Worm (Caenorhabditis elegans) whole organism, L1 larva: ENCODE measurements around the gene clec-25.

Experiments used
- C04F5.9 ChIP-seq: sonication (generic microtip); optimal IDR thresholded peaks from 2 replicates; lab custom pipeline; 2016; ENCODE audit warnings: missing genetic modification characterization, missing compliant biosample characterization
- C34B4.2 ChIP-seq: sonication (generic microtip); optimal IDR thresholded peaks from 2 replicates; lab custom pipeline; 2017; ENCODE audit warnings: mild to moderate bottlenecking, missing genetic modification characterization, missing compliant biosample characterization
- alr-1 ChIP-seq: fragments of 200-800 bp; sonication (Bioruptor generic); optimal IDR thresholded peaks from 2 replicates; lab custom pipeline; 2018; ENCODE audit warnings: borderline replicate concordance, mild to moderate bottlenecking, missing genetic modification characterization, missing compliant biosample characterization
- ama-1 ChIP-seq: fragments of 150-350 bp; optimal IDR thresholded peaks from 2 replicates; lab custom pipeline; 2014
- ceh-63 ChIP-seq: fragments of 200-800 bp; sonication (Bioruptor generic); optimal IDR thresholded peaks from 2 replicates; lab custom pipeline; 2018; ENCODE audit warnings: mild to moderate bottlenecking, missing genetic modification characterization, missing compliant biosample characterization
- ceh-90 ChIP-seq: sonication (generic microtip); optimal IDR thresholded peaks from 2 replicates; lab custom pipeline; 2016; ENCODE audit warnings: missing genetic modification characterization, missing compliant biosample characterization
- ces-1 ChIP-seq: fragments of 150-350 bp; optimal IDR thresholded peaks from 2 replicates; lab custom pipeline; 2014; ENCODE audit warnings: missing biosample characterization, missing genetic modification reagents, missing genetic modification characterization
- dsc-1 ChIP-seq: sonication (generic microtip); optimal IDR thresholded peaks from 2 replicates; lab custom pipeline; 2016; ENCODE audit warnings: mild to moderate bottlenecking, missing genetic modification characterization, missing compliant biosample characterization
- egl-27 ChIP-seq, 2 experiments: fragments of 150-350 bp in 1 of 2; sonication (generic microtip); optimal IDR thresholded peaks; 3 replicates each; lab custom pipeline; 2017 to 2018; ENCODE audit warnings: missing biosample characterization in 2 of 2, missing genetic modification characterization in 2 of 2, missing genetic modification reagents in 2 of 2
- elt-2 ChIP-seq: sonication (generic microtip); optimal IDR thresholded peaks from 2 replicates; lab custom pipeline; 2016; ENCODE audit warnings: missing genetic modification characterization, mild to moderate bottlenecking, inconsistent platforms, missing compliant biosample characterization, missing genetic modification reagents
- elt-3 ChIP-seq, 6 experiments: fragments of 150-350 bp in 1 of 6; sonication (generic microtip); optimal IDR thresholded peaks; 2 replicates each; lab custom pipeline; 2017 to 2018; ENCODE audit warnings: missing biosample characterization in 6 of 6, missing genetic modification characterization in 6 of 6, inconsistent platforms in 1 of 6
- fkh-10 ChIP-seq: sonication (generic microtip); optimal IDR thresholded peaks from 2 replicates; lab custom pipeline; 2017; ENCODE audit warnings: missing biosample characterization, missing genetic modification reagents, missing genetic modification characterization
- fkh-4 ChIP-seq: sonication (generic microtip); optimal IDR thresholded peaks from 2 replicates; lab custom pipeline; 2016; ENCODE audit warnings: missing compliant biosample characterization, missing genetic modification characterization, borderline replicate concordance
- fos-1 ChIP-seq: fragments of 150-350 bp; optimal IDR thresholded peaks from 2 replicates; lab custom pipeline; 2014; ENCODE audit warnings: missing biosample characterization, missing genetic modification characterization
- grh-1 ChIP-seq: fragments of 200-800 bp; sonication (Bioruptor generic); IDR thresholded peaks from 2 replicates; pipeline ENCODE4 v1.3.6; 2022; ENCODE audit warnings: missing genetic modification reagents, missing genetic modification characterization, missing compliant biosample characterization
- irx-1 ChIP-seq: sonication (generic microtip); optimal IDR thresholded peaks from 2 replicates; lab custom pipeline; 2016; ENCODE audit warnings: missing genetic modification characterization, missing compliant biosample characterization
- jun-1 ChIP-seq: fragments of 150-350 bp; optimal IDR thresholded peaks from 2 replicates; lab custom pipeline; 2014; ENCODE audit warnings: missing biosample characterization, missing genetic modification reagents, missing genetic modification characterization
- lin-13 ChIP-seq: fragments of 150-350 bp; optimal IDR thresholded peaks from 2 replicates; lab custom pipeline; 2014; ENCODE audit warnings: missing biosample characterization, missing genetic modification reagents, missing genetic modification characterization
- lin-15B ChIP-seq: fragments of 150-350 bp; sonication (generic microtip); optimal IDR thresholded peaks from 3 replicates; lab custom pipeline; 2014; ENCODE audit warnings: missing biosample characterization, missing genetic modification characterization
- lin-39 ChIP-seq: fragments of 150-350 bp; optimal IDR thresholded peaks from 2 replicates; lab custom pipeline; 2014; ENCODE audit warnings: missing biosample characterization, missing genetic modification reagents, missing genetic modification characterization
- lsy-2 ChIP-seq, 2 experiments: fragments of 150-350 bp; optimal IDR thresholded peaks; 2 replicates each; lab custom pipeline; 2014; ENCODE audit warnings: missing biosample characterization in 2 of 2, missing genetic modification characterization in 2 of 2
- mab-9 ChIP-seq: fragments of 200-800 bp; sonication (Bioruptor generic); IDR thresholded peaks from 2 replicates; pipeline ENCODE4 v1.3.6; 2022; ENCODE audit warnings: missing genetic modification reagents, missing genetic modification characterization, missing compliant biosample characterization
- mep-1 ChIP-seq: fragments of 150-350 bp; optimal IDR thresholded peaks from 2 replicates; lab custom pipeline; 2014; ENCODE audit warnings: missing biosample characterization, missing genetic modification characterization
- nhr-11 ChIP-seq: fragments of 150-350 bp; optimal IDR thresholded peaks from 2 replicates; lab custom pipeline; 2014; ENCODE audit warnings: missing biosample characterization, missing genetic modification characterization
- nhr-12 ChIP-seq: sonication (generic microtip); optimal IDR thresholded peaks from 2 replicates; lab custom pipeline; 2017; ENCODE audit warnings: missing biosample characterization, missing genetic modification characterization
- nhr-19 ChIP-seq: fragments of 200-800 bp; sonication (Bioruptor generic); conservative IDR thresholded peaks from 2 replicates; pipeline ENCODE4 v1.3.6; 2022; ENCODE audit warnings: missing genetic modification characterization, missing compliant biosample characterization
- nhr-237 ChIP-seq: fragments of 150-350 bp; optimal IDR thresholded peaks from 2 replicates; lab custom pipeline; 2014; ENCODE audit warnings: missing biosample characterization, missing genetic modification characterization
- nhr-47 ChIP-seq: sonication (generic microtip); optimal IDR thresholded peaks from 2 replicates; lab custom pipeline; 2016; ENCODE audit warnings: mild to moderate bottlenecking, missing genetic modification characterization, moderate library complexity, missing compliant biosample characterization
- nhr-71 ChIP-seq: sonication (generic microtip); optimal IDR thresholded peaks from 2 replicates; lab custom pipeline; 2016; ENCODE audit warnings: mild to moderate bottlenecking, missing genetic modification characterization, moderate library complexity, missing compliant biosample characterization
- nhr-76 ChIP-seq: sonication (generic microtip); optimal IDR thresholded peaks from 2 replicates; lab custom pipeline; 2017; ENCODE audit warnings: missing biosample characterization, missing genetic modification characterization
- nhr-77 ChIP-seq: fragments of 150-350 bp; optimal IDR thresholded peaks from 2 replicates; lab custom pipeline; 2014; ENCODE audit warnings: missing biosample characterization, missing genetic modification characterization
- nhr-84 ChIP-seq: sonication (generic microtip); optimal IDR thresholded peaks from 2 replicates; lab custom pipeline; 2017; ENCODE audit warnings: missing biosample characterization, missing genetic modification characterization
- nhr-85 ChIP-seq: sonication (generic microtip); peaks from one replicate; lab custom pipeline; 2016; ENCODE audit warnings: missing genetic modification characterization, inconsistent platforms, missing compliant biosample characterization
- pag-3 ChIP-seq: sonication (generic microtip); optimal IDR thresholded peaks from 2 replicates; lab custom pipeline; 2017; ENCODE audit warnings: missing genetic modification characterization, mild to moderate bottlenecking, missing compliant biosample characterization, antibody characterized with exemption, borderline replicate concordance; ENCODE audit not compliant: insufficient read depth
- pqm-1 ChIP-seq: sonication (generic microtip); optimal IDR thresholded peaks from 3 replicates; lab custom pipeline; 2017; ENCODE audit warnings: missing biosample characterization, missing genetic modification characterization
- rnt-1 ChIP-seq: sonication (generic microtip); optimal IDR thresholded peaks from 2 replicates; lab custom pipeline; 2016; ENCODE audit warnings: mild to moderate bottlenecking, missing genetic modification characterization, moderate library complexity, missing compliant biosample characterization
- skn-1 ChIP-seq: fragments of 150-350 bp; optimal IDR thresholded peaks from 2 replicates; lab custom pipeline; 2014; ENCODE audit warnings: missing biosample characterization, missing genetic modification characterization
- snpc-4 ChIP-seq: fragments of 150-350 bp; optimal IDR thresholded peaks from 2 replicates; lab custom pipeline; 2014; ENCODE audit warnings: missing biosample characterization, missing genetic modification characterization
- sox-4 ChIP-seq: sonication (generic microtip); optimal IDR thresholded peaks from 2 replicates; lab custom pipeline; 2016; ENCODE audit warnings: missing genetic modification characterization, missing compliant biosample characterization
- sup-37 ChIP-seq: fragments of 200-800 bp; sonication (Bioruptor generic); optimal IDR thresholded peaks from 2 replicates; lab custom pipeline; 2018; ENCODE audit warnings: mild to moderate bottlenecking, missing genetic modification characterization, missing compliant biosample characterization
- swsn-7 ChIP-seq: sonication (generic microtip); optimal IDR thresholded peaks from 2 replicates; lab custom pipeline; 2016; ENCODE audit warnings: missing genetic modification characterization, missing compliant biosample characterization
- tbx-2 ChIP-seq: sonication (generic microtip); optimal IDR thresholded peaks from 2 replicates; lab custom pipeline; 2016; ENCODE audit warnings: missing genetic modification characterization, missing compliant biosample characterization
- unc-130 ChIP-seq: fragments of 150-350 bp; optimal IDR thresholded peaks from 2 replicates; lab custom pipeline; 2017; ENCODE audit warnings: missing biosample characterization, missing genetic modification characterization, inconsistent platforms
- unc-30 ChIP-seq: sonication (generic microtip); optimal IDR thresholded peaks from 2 replicates; lab custom pipeline; 2017; ENCODE audit warnings: missing biosample characterization, missing genetic modification characterization
- unc-86 ChIP-seq: sonication (generic microtip); optimal IDR thresholded peaks from 2 replicates; lab custom pipeline; 2016; ENCODE audit warnings: missing genetic modification characterization, missing compliant biosample characterization
- ztf-11 ChIP-seq, 2 experiments: sonication (generic microtip); optimal IDR thresholded peaks; 2 replicates each; lab custom pipeline; 2016 to 2017; ENCODE audit warnings: missing genetic modification characterization in 2 of 2, missing biosample characterization in 1 of 2, missing compliant biosample characterization in 1 of 2
- ztf-4 ChIP-seq: fragments of 150-350 bp; optimal IDR thresholded peaks from 2 replicates; lab custom pipeline; 2014; ENCODE audit warnings: missing biosample characterization, missing genetic modification characterization

Gene clec-25

ce11 chrV:16804795-16805194, 38.2 kb upstream of the clec-25 start:
- TF ChIP-seq ceh-63 (no peak), unc-130 (tag; lab: Kevin White, UChicago) (no peak), egl-27 (tag; optimal IDR thresholded peaks at IDR 0.05; lab: Kevin White, UChicago) (no peak), nhr-76 (no peak), nhr-84 (no peak), lin-15B (tag; lab: Kevin White, UChicago) (no peak), jun-1 (no peak), C34B4.2 (tag; lab: Kevin White, UChicago) (no peak), fkh-4 (no peak), nhr-237 (tag; lab: Kevin White, UChicago) (no peak), rnt-1 (tag; lab: Kevin White, UChicago) (no peak), nhr-85 (tag; lab: Kevin White, UChicago) (no peak), sup-37 (GFP tag; lab: Kevin White, UChicago) (no peak), grh-1 (no peak)

ce11 chrV:16808168-16808567, 34.9 kb upstream of the clec-25 start:
- TF ChIP-seq jun-1 = no peak
- TF ChIP-seq C04F5.9 (tag; lab: Kevin White, UChicago) = no peak
- no peak for TF ChIP-seq unc-86 (tag; lab: Kevin White, UChicago)
- TF ChIP-seq lin-39 = no peak
- no peak for TF ChIP-seq snpc-4 (tag; lab: Kevin White, UChicago)
- TF ChIP-seq nhr-76 = no peak
- TF ChIP-seq pag-3 = no peak
- TF ChIP-seq tbx-2 (tag; lab: Kevin White, UChicago) = no peak
- TF ChIP-seq lsy-2 (tag; optimal IDR thresholded peaks at IDR 0.05; lab: Kevin White, UChicago) = no peak
- no peak for TF ChIP-seq nhr-85 (tag; lab: Kevin White, UChicago)
- no peak for TF ChIP-seq lin-13 (GFP tag; lab: Kevin White, UChicago)
- no peak for TF ChIP-seq grh-1
- TF ChIP-seq mab-9 (GFP tag; lab: Robert Waterston, UW) = no peak
- no peak for TF ChIP-seq fos-1
- TF ChIP-seq irx-1 (tag; lab: Kevin White, UChicago) = no peak
- no peak for TF ChIP-seq ceh-90 (tag; lab: Kevin White, UChicago)
- no peak for TF ChIP-seq nhr-237 (tag; lab: Kevin White, UChicago)
- TF ChIP-seq skn-1 (tag; lab: Kevin White, UChicago) = no peak
- TF ChIP-seq nhr-47 (tag; lab: Kevin White, UChicago) = no peak
- TF ChIP-seq, all 84 proteins: peak for 0

ce11 chrV:16811841-16812240, 31.2 kb upstream of the clec-25 start:
- TF ChIP-seq fkh-10 (GFP tag; lab: Kevin White, UChicago) = no peak
- TF ChIP-seq nhr-12 (tag; lab: Kevin White, UChicago) = no peak
- no peak for TF ChIP-seq alr-1 (tag; lab: Kevin White, UChicago)
- no peak for TF ChIP-seq nhr-71 (tag; lab: Kevin White, UChicago)

ce11 chrV:16812371-16812770, 30.7 kb upstream of the clec-25 start:
- TF ChIP-seq fkh-10 (GFP tag; lab: Kevin White, UChicago) (no peak), dsc-1 (tag; lab: Kevin White, UChicago) (no peak), fos-1 (no peak), unc-30 (tag; lab: Kevin White, UChicago) (no peak), ceh-63 (no peak)

- TF ChIP-seq nhr-19 (GFP tag; lab: Robert Waterston, UW) (peak; percentile 8; the same call in 1 of the 2 replicates), nhr-77 (tag; lab: Kevin White, UChicago) (no peak), swsn-7 (no peak), sox-4 (tag; lab: Kevin White, UChicago) (no peak), nhr-85 (tag; lab: Kevin White, UChicago) (peak; percentile 86), nhr-11 (no peak), ces-1 (GFP tag; lab: Kevin White, UChicago) (no peak), ztf-11 (tag; optimal IDR thresholded peaks at IDR 0.05; lab: Kevin White, UChicago) (no peak), mab-9 (GFP tag; lab: Robert Waterston, UW) (no peak), elt-2 (tag; lab: Kevin White, UChicago) (peak; percentile 28), mep-1 (tag; lab: Kevin White, UChicago) (peak; percentile 3), grh-1 (no peak), pqm-1 (no peak), ztf-4 (tag; lab: Kevin White, UChicago) (peak; percentile 19), elt-3 (tag; optimal IDR thresholded peaks at IDR 0.05; lab: Kevin White, UChicago) (peak in 3 of 6 experiments; percentile 29 to 66 (median 37)), ama-1 (lab: Kevin White, UChicago) (peak; percentile 3), dsc-1 (tag; lab: Kevin White, UChicago) (no peak)
Measured at ce11 chrV:16814541-16815207, 28.4 kb upstream of the clec-25 start.
